Fruit fly (Drosophila melanogaster) whole organism, adult: Measurements from ENCODE around the gene beat-IIIc.

ENCODE experiments used
- CG5204 ChIP-seq: fragments of 200-800 bp; sonication (Bioruptor generic); optimal IDR thresholded peaks from 2 replicates; lab custom pipeline; 2016; ENCODE audit warnings: missing biosample characterization, missing genetic modification characterization
- kay ChIP-seq: fragments of 200-800 bp; sonication (Bioruptor generic); peaks from one replicate; lab custom pipeline; 2016; ENCODE audit warnings: missing biosample characterization, missing genetic modification characterization, borderline replicate concordance
- tj ChIP-seq: fragments of 200-800 bp; sonication (Bioruptor generic); optimal IDR thresholded peaks from 3 replicates; lab custom pipeline; 2017; ENCODE audit warnings: missing biosample characterization, mild to moderate bottlenecking, missing genetic modification characterization, moderate library complexity
- toe ChIP-seq: fragments of 200-800 bp; sonication (Bioruptor generic); optimal IDR thresholded peaks from 2 replicates; lab custom pipeline; 2016; ENCODE audit warnings: missing biosample characterization, missing genetic modification characterization

DNA sequence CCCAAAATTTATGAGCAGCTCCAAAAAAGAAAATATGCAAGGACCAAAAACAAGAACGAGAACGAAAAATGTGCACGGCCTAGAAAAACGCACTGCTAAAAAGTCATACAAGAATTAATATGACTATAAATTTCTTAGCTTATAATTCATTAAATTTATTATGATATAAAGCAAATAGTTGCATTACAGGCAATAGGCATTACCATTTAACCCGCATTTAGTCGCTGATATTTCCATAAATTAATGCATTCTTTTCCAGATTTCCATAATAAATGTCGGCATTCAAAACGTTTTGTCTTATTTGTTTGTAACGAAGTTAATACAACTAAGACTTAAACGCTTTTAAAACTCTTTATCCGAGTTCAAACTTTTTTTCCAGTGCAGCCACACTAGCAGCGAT, 31.1 kb downstream of the beat-IIIc start:
- TF ChIP-seq CG5204 (GFP tag; lab: Kevin White, UChicago) (no peak), tj (GFP tag; lab: Kevin White, UChicago) (no peak), kay (no peak), toe (no peak)
